Fruit fly (Drosophila melanogaster) whole organism, wandering third instar larva: Measurements from ENCODE around the gene CG32081.

ENCODE experiments used
- Abd-B ChIP-seq: fragments of >200 bp; optimal IDR thresholded peaks from 2 replicates; lab custom pipeline; 2017; ENCODE audit warnings: missing biosample characterization, missing genetic modification characterization
- CG32264 ChIP-seq: fragments of 200-800 bp; sonication (Bioruptor generic); optimal IDR thresholded peaks from 2 replicates; lab custom pipeline; 2016; ENCODE audit warnings: missing biosample characterization, missing genetic modification characterization
- CG9705 ChIP-seq: fragments of 200-800 bp; sonication (Bioruptor generic); optimal IDR thresholded peaks from 2 replicates; lab custom pipeline; 2018; ENCODE audit warnings: missing biosample characterization, mild to moderate bottlenecking, missing genetic modification characterization
- CrebA ChIP-seq: fragments of 200-800 bp; sonication (Bioruptor generic); optimal IDR thresholded peaks from 2 replicates; lab custom pipeline; 2016; ENCODE audit warnings: missing biosample characterization, mild to moderate bottlenecking, missing genetic modification characterization, borderline replicate concordance
- Dif ChIP-seq: fragments of 200-275, 200-300 bp; sonication (Bioruptor generic); optimal IDR thresholded peaks from 2 replicates; lab custom pipeline; 2018; ENCODE audit warnings: missing biosample characterization, missing genetic modification characterization; ENCODE audit not compliant: partially characterized antibody
- GATAd ChIP-seq: sonication (Bioruptor generic); optimal IDR thresholded peaks from 2 replicates; lab custom pipeline; 2016; ENCODE audit warnings: missing biosample characterization, missing genetic modification characterization
- HLH106 ChIP-seq: fragments of 200-800 bp; optimal IDR thresholded peaks from 3 replicates; lab custom pipeline; 2019; ENCODE audit warnings: missing biosample characterization, mild to moderate bottlenecking, missing genetic modification characterization, moderate library complexity
- Hnf4 ChIP-seq: fragments of 200-800 bp; sonication (Bioruptor generic); optimal IDR thresholded peaks from 2 replicates; lab custom pipeline; 2016; ENCODE audit warnings: missing biosample characterization, mild to moderate bottlenecking, missing genetic modification characterization
- Hr78 ChIP-seq: fragments of >200 bp; optimal IDR thresholded peaks from 2 replicates; lab custom pipeline; 2017; ENCODE audit warnings: missing biosample characterization, missing genetic modification characterization
- Hr83 ChIP-seq: fragments of 200-300 bp; sonication (Bioruptor generic); optimal IDR thresholded peaks from 2 replicates; lab custom pipeline; 2016; ENCODE audit warnings: missing biosample characterization, mild to moderate bottlenecking, missing genetic modification characterization, moderate library complexity; ENCODE audit not compliant: poor library complexity, severe bottlenecking
- Mio ChIP-seq: sonication (Bioruptor generic); optimal IDR thresholded peaks from 2 replicates; lab custom pipeline; 2016; ENCODE audit warnings: missing biosample characterization, missing genetic modification characterization
- Myc ChIP-seq: fragments of >200 bp; optimal IDR thresholded peaks from 2 replicates; lab custom pipeline; 2017
- N ChIP-seq: fragments of >200 bp; optimal IDR thresholded peaks from 2 replicates; lab custom pipeline; 2018; ENCODE audit warnings: missing biosample characterization, missing external identifiers, missing genetic modification characterization
- Rel ChIP-seq, 2 experiments: fragments of 200-800 bp; sonication (Bioruptor generic) in 1 of 2; optimal IDR thresholded peaks; 2 replicates in 1 of 2; 3 replicates in 1 of 2; lab custom pipeline; 2016 to 2019; ENCODE audit warnings: mild to moderate bottlenecking in 2 of 2, missing biosample characterization in 2 of 2, missing genetic modification characterization in 2 of 2, moderate library complexity in 1 of 2
- Sp1 ChIP-seq: fragments of 200-800 bp; sonication (Bioruptor generic); optimal IDR thresholded peaks from 3 replicates; lab custom pipeline; 2019; ENCODE audit warnings: missing biosample characterization, mild to moderate bottlenecking, missing genetic modification characterization, moderate library complexity
- Vsx2 ChIP-seq: fragments of 200-300, 225-300 bp; sonication (Bioruptor generic); optimal IDR thresholded peaks from 2 replicates; lab custom pipeline; 2018; ENCODE audit warnings: missing biosample characterization, missing genetic modification characterization; ENCODE audit not compliant: partially characterized antibody
- br ChIP-seq: fragments of 200-800 bp; sonication (Bioruptor generic); optimal IDR thresholded peaks from 2 replicates; lab custom pipeline; 2016; ENCODE audit warnings: missing biosample characterization, missing genetic modification characterization
- brk ChIP-seq: fragments of 200-800 bp; sonication (Bioruptor generic); optimal IDR thresholded peaks from 2 replicates; lab custom pipeline; 2016; ENCODE audit warnings: missing biosample characterization, mild to moderate bottlenecking, missing genetic modification characterization
- dl ChIP-seq, 2 experiments: fragments of 175-275, 200-275 bp in 1 of 2; fragments of 200-275 bp in 1 of 2; sonication (Bioruptor generic); optimal IDR thresholded peaks; lab custom pipeline; 2018; ENCODE audit warnings: mild to moderate bottlenecking in 2 of 2, missing biosample characterization in 2 of 2, missing genetic modification characterization in 2 of 2, moderate library complexity in 2 of 2; ENCODE audit not compliant: partially characterized antibody in 2 of 2, insufficient read depth in 1 of 2
- dmrt93B ChIP-seq: fragments of 200-800 bp; sonication (Bioruptor generic); optimal IDR thresholded peaks from 2 replicates; lab custom pipeline; 2018; ENCODE audit warnings: missing biosample characterization, mild to moderate bottlenecking, missing genetic modification characterization
- ey ChIP-seq: fragments of 200-800 bp; sonication (Bioruptor generic); optimal IDR thresholded peaks from 2 replicates; lab custom pipeline; 2016; ENCODE audit warnings: missing biosample characterization, missing genetic modification characterization
- foxo ChIP-seq, 2 experiments: fragments of 200-800 bp; sonication (Bioruptor generic); optimal IDR thresholded peaks; 2 replicates in 1 of 2; 3 replicates in 1 of 2; lab custom pipeline; 2016 to 2017; ENCODE audit warnings: missing biosample characterization in 2 of 2, missing genetic modification characterization in 2 of 2
- fru ChIP-seq: fragments of 200-800 bp; sonication (Bioruptor generic); optimal IDR thresholded peaks from 3 replicates; lab custom pipeline; 2016; ENCODE audit warnings: missing biosample characterization, mild to moderate bottlenecking, missing genetic modification characterization
- h ChIP-seq: fragments of 200-800 bp; sonication (Bioruptor generic); optimal IDR thresholded peaks from 3 replicates; lab custom pipeline; 2016; ENCODE audit warnings: missing biosample characterization, mild to moderate bottlenecking, missing genetic modification characterization
- jim ChIP-seq: fragments of 175-275, 200-325 bp; sonication (Bioruptor generic); optimal IDR thresholded peaks from 2 replicates; lab custom pipeline; 2016; ENCODE audit warnings: missing biosample characterization, mild to moderate bottlenecking, missing genetic modification characterization
- psq ChIP-seq: fragments of 200-800 bp; sonication (Bioruptor generic); optimal IDR thresholded peaks from 3 replicates; lab custom pipeline; 2017; ENCODE audit warnings: missing biosample characterization, mild to moderate bottlenecking, missing genetic modification characterization, moderate library complexity
- sage ChIP-seq: fragments of 200-800 bp; sonication (Bioruptor generic); optimal IDR thresholded peaks from 2 replicates; lab custom pipeline; 2016; ENCODE audit warnings: missing biosample characterization, mild to moderate bottlenecking, missing genetic modification characterization
- tai ChIP-seq: sonication (Bioruptor generic); optimal IDR thresholded peaks from 2 replicates; lab custom pipeline; 2016; ENCODE audit warnings: missing biosample characterization, missing genetic modification characterization
- usp ChIP-seq: fragments of >200 bp; optimal IDR thresholded peaks from 2 replicates; lab custom pipeline; 2017; ENCODE audit warnings: missing biosample characterization, missing genetic modification characterization

Gene CG32081

DNA sequence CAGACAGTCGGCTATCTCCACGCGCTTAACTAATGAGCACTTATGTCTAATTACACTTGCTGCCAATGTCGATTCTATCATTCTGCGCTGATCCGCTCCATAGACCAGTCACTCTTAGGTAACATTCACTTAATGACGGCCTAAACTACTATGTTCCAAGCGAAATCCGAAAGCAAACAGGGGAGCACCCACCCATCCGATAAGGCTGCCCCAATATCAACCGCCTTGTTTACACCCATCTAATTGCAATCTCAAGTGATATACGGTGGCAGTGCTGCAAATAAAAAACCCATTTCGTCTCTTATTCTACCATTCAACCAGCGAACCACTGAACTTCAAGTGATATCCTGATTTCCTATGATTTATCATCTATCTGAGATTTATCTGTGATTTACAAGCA is 22.0 kb downstream of the CG32081 start:
- TF ChIP-seq Myc (lab: Kevin White, UChicago) (no peak), Sp1 (GFP tag; lab: Kevin White, UChicago) (no peak), CrebA (GFP tag; lab: Kevin White, UChicago) (no peak), jim (no peak), HLH106 (tag; lab: Kevin White, UChicago) (no peak), sage (GFP tag; lab: Kevin White, UChicago) (no peak), GATAd (GFP tag; lab: Kevin White, UChicago) (no peak), Vsx2 (GFP tag; lab: Kevin White, UChicago) (no peak), CG9705 (GFP tag; lab: Kevin White, UChicago) (no peak), fru (GFP tag; lab: Kevin White, UChicago) (no peak), usp (no peak), foxo (GFP tag; optimal IDR thresholded peaks at IDR 0.05; lab: Kevin White, UChicago) (no peak), brk (GFP tag; lab: Kevin White, UChicago) (no peak), Dif (no peak), dmrt93B (GFP tag; lab: Kevin White, UChicago) (no peak), Hnf4 (GFP tag; lab: Kevin White, UChicago) (no peak), Abd-B (GFP tag; lab: Kevin White, UChicago) (no peak)

DNA sequence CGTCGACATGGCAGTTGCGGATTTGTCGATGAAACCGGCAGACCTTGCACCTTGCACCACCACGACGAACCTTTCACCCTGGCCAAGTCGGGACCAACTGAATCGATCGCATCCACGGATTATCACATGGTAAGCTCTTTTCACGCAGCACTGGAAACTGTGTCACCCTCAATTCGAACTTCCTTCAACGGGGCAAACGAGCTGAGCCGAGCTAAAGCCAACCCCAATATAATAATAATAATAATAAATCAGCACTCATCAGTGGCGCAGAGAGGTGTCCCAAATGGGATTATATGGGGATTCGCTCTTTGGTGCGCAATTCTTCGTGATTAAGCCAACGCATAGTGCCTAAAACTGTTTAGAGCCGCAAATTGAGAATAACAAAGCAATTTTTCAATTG is 23.9 kb downstream of the CG32081 start, which contains the start of gene CG43693:
Gene CG43693, minus strand, starts transcription at position 101 of the 400 bp plus-strand sequence.
- TF ChIP-seq Rel (GFP tag; optimal IDR thresholded peaks at IDR 0.05; lab: Kevin White, UChicago), result no peak
- TF ChIP-seq Rel (tag; optimal IDR thresholded peaks at IDR 0.05; lab: Kevin White, UChicago), result no peak
- no peak for TF ChIP-seq CG32264
- TF ChIP-seq ey (GFP tag; lab: Kevin White, UChicago), result no peak
- TF ChIP-seq psq (GFP tag; lab: Kevin White, UChicago), result no peak
- TF ChIP-seq CrebA (GFP tag; lab: Kevin White, UChicago), result no peak
- TF ChIP-seq brk (GFP tag; lab: Kevin White, UChicago), result no peak
- TF ChIP-seq, all 38 proteins: peak for 0

DNA sequence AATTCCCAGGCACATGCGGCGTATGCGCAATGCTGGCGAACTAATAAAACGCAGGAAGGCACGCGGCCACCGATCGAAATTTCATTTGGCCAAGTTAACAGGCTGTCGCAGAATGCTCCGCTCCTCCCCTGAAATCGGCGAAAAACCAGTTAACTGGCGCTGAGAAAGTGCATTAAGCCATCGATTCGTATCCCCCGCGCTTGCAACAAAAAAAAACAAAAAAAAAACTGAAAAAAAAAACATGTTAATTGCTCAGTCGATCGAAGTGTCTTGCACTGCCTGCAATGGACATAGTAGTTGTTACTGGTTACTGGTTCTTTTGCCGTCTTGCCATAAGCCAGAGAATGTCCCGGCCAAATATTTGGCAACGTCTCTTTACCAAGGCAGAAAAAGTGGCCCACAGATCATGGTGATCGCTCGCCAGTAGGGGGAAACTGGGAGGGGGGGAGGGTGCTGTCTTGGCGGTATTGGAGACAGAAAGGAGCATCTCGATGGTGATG is 25.4 kb downstream of the CG32081 start:
- peak; percentile 4 for TF ChIP-seq fru (GFP tag; lab: Kevin White, UChicago)
- TF ChIP-seq Vsx2 (GFP tag; lab: Kevin White, UChicago), result no peak
- TF ChIP-seq, all 38 proteins: peak for 1

DNA sequence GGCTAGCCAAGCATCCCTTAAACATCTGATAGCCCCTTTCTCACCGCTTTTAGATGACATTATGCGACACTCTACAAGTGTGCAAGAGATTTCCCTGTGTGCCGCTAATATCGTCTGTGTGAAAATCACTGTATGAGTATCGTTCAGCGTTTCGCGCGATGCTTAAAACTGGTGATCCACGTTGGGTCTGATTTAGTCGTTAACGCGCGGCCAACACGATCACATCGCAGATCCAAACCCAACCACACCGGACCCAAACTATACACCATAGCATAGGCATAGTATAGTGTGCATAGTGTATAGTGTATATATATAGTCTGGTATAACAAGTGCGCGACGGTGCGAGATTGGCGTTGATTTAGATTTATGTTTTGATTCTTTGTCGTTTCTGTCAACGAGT is 26.5 kb downstream of the CG32081 start, which contains the start of gene CG7888:
Gene CG7888, plus strand, starts transcription at position 193 of the 400 bp plus-strand sequence.
- no peak for TF ChIP-seq Hr78 (GFP tag; lab: Kevin White, UChicago)
- no peak for TF ChIP-seq Myc (lab: Kevin White, UChicago)
- TF ChIP-seq N, result no peak
- no peak for TF ChIP-seq Sp1 (GFP tag; lab: Kevin White, UChicago)
- TF ChIP-seq foxo (GFP tag; optimal IDR thresholded peaks at IDR 0.05; lab: Kevin White, UChicago), result no peak
- no peak for TF ChIP-seq Dif
- no peak for TF ChIP-seq dl (GFP tag; optimal IDR thresholded peaks at IDR 0.05; lab: Kevin White, UChicago; ENCODE audit: insufficient read depth in 1 of 2, partially characterized antibody in 2 of 2)
- no peak for TF ChIP-seq tai (GFP tag; lab: Kevin White, UChicago)
- TF ChIP-seq ey (GFP tag; lab: Kevin White, UChicago), result no peak
- TF ChIP-seq CG9705 (GFP tag; lab: Kevin White, UChicago), result no peak
- no peak for TF ChIP-seq sage (GFP tag; lab: Kevin White, UChicago)
- no peak for TF ChIP-seq jim
- TF ChIP-seq h (GFP tag; lab: Kevin White, UChicago), result no peak
- no peak for TF ChIP-seq Mio (GFP tag; lab: Kevin White, UChicago)
- no peak for TF ChIP-seq Rel (GFP tag; optimal IDR thresholded peaks at IDR 0.05; lab: Kevin White, UChicago)
- no peak for TF ChIP-seq Rel (tag; optimal IDR thresholded peaks at IDR 0.05; lab: Kevin White, UChicago)
- TF ChIP-seq HLH106 (tag; lab: Kevin White, UChicago), result no peak
- no peak for TF ChIP-seq brk (GFP tag; lab: Kevin White, UChicago)
- no peak for TF ChIP-seq br (GFP tag; lab: Kevin White, UChicago)
- no peak for TF ChIP-seq Hr83 (GFP tag; lab: Kevin White, UChicago)
- TF ChIP-seq CrebA (GFP tag; lab: Kevin White, UChicago), result no peak
